Worm (Caenorhabditis elegans): ENCODE measurements around the gene H14N18.2.

- no peak for TF ChIP-seq snpc-4 (tag; optimal IDR thresholded peaks at IDR 0.05)
- TF ChIP-seq zfp-3 (GFP tag; conservative IDR thresholded peaks at IDR 0.05): no peak
- no peak for TF ChIP-seq jun-1 (tag; optimal IDR thresholded peaks at IDR 0.05)
- no peak for TF ChIP-seq cey-2 (tag; optimal IDR thresholded peaks at IDR 0.05; ENCODE audit: borderline replicate concordance, insufficient read depth)
- no peak for TF ChIP-seq fos-1 (tag; optimal IDR thresholded peaks at IDR 0.05)
- no peak for TF ChIP-seq dpl-1 (GFP tag; optimal IDR thresholded peaks at IDR 0.05)
- TF ChIP-seq nhr-77 (tag; optimal IDR thresholded peaks at IDR 0.05): no peak
- no peak for TF ChIP-seq attf-4 (tag; optimal IDR thresholded peaks at IDR 0.05)
- TF ChIP-seq ama-1 (optimal IDR thresholded peaks at IDR 0.05): peak; percentile 56
- TF ChIP-seq nhr-28 (tag; optimal IDR thresholded peaks at IDR 0.05): peak; percentile 73
- TF ChIP-seq php-3 (GFP tag; IDR thresholded peaks at IDR 0.05): no peak
- TF ChIP-seq daf-12 (tag; optimal IDR thresholded peaks at IDR 0.05): no peak
- TF ChIP-seq nhr-25 (tag; optimal IDR thresholded peaks at IDR 0.05; ENCODE audit: borderline replicate concordance, insufficient read depth): no peak
- TF ChIP-seq Y105C5A.15 (GFP tag; IDR thresholded peaks at IDR 0.05): no peak
These were observed 2.7 kb downstream of the H14N18.2 start for ce11 chrV:8935104-8935503.

All from whole organism, L4 larva.